Fruit fly (Drosophila melanogaster) whole organism: ENCODE data around the gene CG32318.
A peak's percentile ranks its signal among the peaks of the same experiment; 100 is the strongest.
"Not testable (repeated sequence)": the region's sequence is repeated elsewhere in the genome, so short reads cannot be mapped to it uniquely, and the experiment has no call there.

ENCODE experiments used
- CG8478 ChIP-seq: fragments of >200 bp; optimal IDR thresholded peaks from 2 replicates; lab custom pipeline; 2018; ENCODE audit warnings: inconsistent platforms
- Dll ChIP-seq: fragments of >200 bp; optimal IDR thresholded peaks from 2 replicates; lab custom pipeline; 2017
- EcR ChIP-seq, 2 experiments: fragments of >200 bp; optimal IDR thresholded peaks; 2 replicates each; lab custom pipeline; 2017; ENCODE audit warnings: missing biosample characterization in 2 of 2, missing genetic modification characterization in 2 of 2, missing genetic modification reagents in 2 of 2
- pan ChIP-seq: fragments of >200 bp; optimal IDR thresholded peaks from 2 replicates; lab custom pipeline; 2017
- psq ChIP-seq: fragments of >200 bp; optimal IDR thresholded peaks from 2 replicates; lab custom pipeline; 2017
- usp ChIP-seq: fragments of >200 bp; optimal IDR thresholded peaks from 2 replicates; lab custom pipeline; 2017; ENCODE audit warnings: missing biosample characterization, missing genetic modification characterization, mixed read lengths

The CG32318 gene

dm6 chr3L:1246823-1247222 is at the start of gene CG32318:
CG32318 (minus strand) TSS chr3L:1246923.
- TF ChIP-seq Dll (lab: Kevin White, UChicago); pan; usp (GFP tag; lab: Kevin White, UChicago): not testable (repeated sequence)

dm6 chr3L:1295693-1296092 is 49.0 kb upstream of the CG32318 start, which contains the start of gene Rabex-5:
Rabex-5 (plus strand) TSS chr3L:1295913.
- TF ChIP-seq Dll (lab: Kevin White, UChicago) (no peak), usp (GFP tag; lab: Kevin White, UChicago) (no peak), psq (no peak), CG8478 (lab: Kevin White, UChicago) (no peak), EcR (GFP tag; optimal IDR thresholded peaks at IDR 0.05; lab: Kevin White, UChicago) (no peak), pan (no peak)

- no peak for TF ChIP-seq psq
- no peak for TF ChIP-seq Dll (lab: Kevin White, UChicago)
- no peak for TF ChIP-seq EcR (GFP tag; optimal IDR thresholded peaks at IDR 0.05; lab: Kevin White, UChicago)
- no peak for TF ChIP-seq usp (GFP tag; lab: Kevin White, UChicago)
- no peak for TF ChIP-seq pan
- TF ChIP-seq CG8478 (lab: Kevin White, UChicago): no peak
Measured at dm6 chr3L:1294835-1295234, 48.1 kb upstream of the CG32318 start.

dm6 chr3L:1280890-1281622 is 34.3 kb upstream of the CG32318 start:
- TF ChIP-seq pan (no peak), usp (GFP tag; lab: Kevin White, UChicago) (no peak), EcR (GFP tag; optimal IDR thresholded peaks at IDR 0.05; lab: Kevin White, UChicago) (no peak)

- no peak for TF ChIP-seq pan
- TF ChIP-seq Dll (lab: Kevin White, UChicago): no peak
- TF ChIP-seq usp (GFP tag; lab: Kevin White, UChicago): no peak
- TF ChIP-seq EcR (GFP tag; optimal IDR thresholded peaks at IDR 0.05; lab: Kevin White, UChicago): no peak
- TF ChIP-seq psq: no peak
- no peak for TF ChIP-seq CG8478 (lab: Kevin White, UChicago)
Measured at dm6 chr3L:1279685-1280084, 33.0 kb upstream of the CG32318 start.

dm6 chr3L:1277937-1278336 is 31.2 kb upstream of the CG32318 start:
- TF ChIP-seq psq (no peak), pan (no peak), EcR (GFP tag; optimal IDR thresholded peaks at IDR 0.05; lab: Kevin White, UChicago) (no peak), CG8478 (lab: Kevin White, UChicago) (no peak), usp (GFP tag; lab: Kevin White, UChicago) (no peak), Dll (lab: Kevin White, UChicago) (no peak)

dm6 chr3L:1275767-1276166 is 29.0 kb upstream of the CG32318 start, which contains the start of gene CG32333:
CG32333 (plus strand) TSS chr3L:1275956.
- TF ChIP-seq usp (GFP tag; lab: Kevin White, UChicago) (no peak), CG8478 (lab: Kevin White, UChicago) (no peak), pan (no peak), psq (no peak), Dll (lab: Kevin White, UChicago) (no peak), EcR (GFP tag; optimal IDR thresholded peaks at IDR 0.05; lab: Kevin White, UChicago) (no peak)

dm6 chr3L:1269013-1269412 is 22.3 kb upstream of the CG32318 start:
- TF ChIP-seq psq: no peak
- no peak for TF ChIP-seq Dll (lab: Kevin White, UChicago)
- TF ChIP-seq CG8478 (lab: Kevin White, UChicago): no peak
- no peak for TF ChIP-seq EcR (GFP tag; optimal IDR thresholded peaks at IDR 0.05; lab: Kevin White, UChicago)
- TF ChIP-seq usp (GFP tag; lab: Kevin White, UChicago): no peak
- TF ChIP-seq pan: no peak

dm6 chr3L:1265423-1266002 is 18.8 kb upstream of the CG32318 start:
- no peak for TF ChIP-seq psq
- no peak for TF ChIP-seq CG8478 (lab: Kevin White, UChicago)
- TF ChIP-seq usp (GFP tag; lab: Kevin White, UChicago): no peak
- TF ChIP-seq pan: no peak
- no peak for TF ChIP-seq EcR (GFP tag; optimal IDR thresholded peaks at IDR 0.05; lab: Kevin White, UChicago)
- TF ChIP-seq Dll (lab: Kevin White, UChicago): no peak

dm6 chr3L:1264998-1265397 is 18.3 kb upstream of the CG32318 start:
- TF ChIP-seq CG8478 (lab: Kevin White, UChicago) (no peak), pan (peak; percentile 57)

dm6 chr3L:1258547-1258946 is 11.8 kb upstream of the CG32318 start:
- TF ChIP-seq pan (no peak), psq (no peak), EcR (GFP tag; optimal IDR thresholded peaks at IDR 0.05; lab: Kevin White, UChicago) (no peak), Dll (lab: Kevin White, UChicago) (no peak), usp (GFP tag; lab: Kevin White, UChicago) (no peak)

dm6 chr3L:1256061-1256780 is 9.5 kb upstream of the CG32318 start, which contains the start of gene tfc:
tfc (plus strand) TSS chr3L:1256449.
- no peak for TF ChIP-seq Dll (lab: Kevin White, UChicago)
- no peak for TF ChIP-seq psq
- no peak for TF ChIP-seq pan
- TF ChIP-seq EcR (GFP tag; optimal IDR thresholded peaks at IDR 0.05; lab: Kevin White, UChicago): no peak
- TF ChIP-seq CG8478 (lab: Kevin White, UChicago): no peak
- TF ChIP-seq usp (GFP tag; lab: Kevin White, UChicago): no peak
